Worm (Caenorhabditis elegans): ENCODE data around the gene F38B2.4.
A peak's percentile ranks its signal among the peaks of the same experiment; 100 is the strongest.

ce11 chrX:11250983-11251382 is 36.5 kb downstream of the F38B2.4 start:
- TF ChIP-seq lin-13 (GFP tag; optimal IDR thresholded peaks at IDR 0.05) = no peak
- TF ChIP-seq nhr-23 (tag; optimal IDR thresholded peaks at IDR 0.05) = no peak
- TF ChIP-seq lin-39 (tag; optimal IDR thresholded peaks at IDR 0.05) = no peak
- TF ChIP-seq ZK546.5 (tag; optimal IDR thresholded peaks at IDR 0.05) = no peak
- no peak for TF ChIP-seq aly-2 (tag; optimal IDR thresholded peaks at IDR 0.05)
- peak; percentile 62 for TF ChIP-seq fos-1 (tag; optimal IDR thresholded peaks at IDR 0.05)
- no peak for TF ChIP-seq lin-11 (tag; optimal IDR thresholded peaks at IDR 0.05)
- no peak for TF ChIP-seq nhr-237 (tag; optimal IDR thresholded peaks at IDR 0.05)
- TF ChIP-seq mdl-1 (tag; optimal IDR thresholded peaks at IDR 0.05) = no peak
- no peak for TF ChIP-seq ama-1 (optimal IDR thresholded peaks at IDR 0.05)
- TF ChIP-seq lsy-2 (tag; optimal IDR thresholded peaks at IDR 0.05) = no peak
- TF ChIP-seq zag-1 (tag; optimal IDR thresholded peaks at IDR 0.05) = no peak
